Fruit fly (Drosophila melanogaster) whole organism, embryonic: Measurements from ENCODE around the gene CG6481.
A peak's percentile ranks its signal among the peaks of the same experiment; 100 is the strongest.

Source experiments
- Asciz ChIP-seq: fragments of 200-800 bp; sonication (Bioruptor generic); optimal IDR thresholded peaks from 2 replicates; lab custom pipeline; 2017; ENCODE audit warnings: missing biosample characterization, mild to moderate bottlenecking, missing genetic modification characterization, missing genetic modification reagents
- Atf6 ChIP-seq: fragments of 200-800 bp; sonication (Bioruptor generic); IDR thresholded peaks from 2 replicates; pipeline ENCODE4 v1.3.6; 2022; ENCODE audit warnings: missing biosample characterization, missing genetic modification characterization
- Blimp-1 ChIP-seq: fragments of 200-800 bp; sonication (Bioruptor generic); optimal IDR thresholded peaks from 3 replicates; lab custom pipeline; 2018; ENCODE audit warnings: missing biosample characterization, missing genetic modification characterization, mild to moderate bottlenecking, moderate library complexity, missing genetic modification reagents
- CG10462 ChIP-seq: fragments of 200-800 bp; sonication (Bioruptor generic); optimal IDR thresholded peaks from 2 replicates; lab custom pipeline; 2016; ENCODE audit warnings: missing biosample characterization, missing genetic modification characterization
- CG11085 ChIP-seq: fragments of 200-800 bp; sonication (Bioruptor generic); IDR thresholded peaks from 2 replicates; pipeline ENCODE4 v1.3.6; 2022; ENCODE audit warnings: missing biosample characterization, missing genetic modification characterization
- CG11093 ChIP-seq: fragments of 200-800 bp; sonication (Bioruptor generic); IDR thresholded peaks from 3 replicates; pipeline ENCODE4 v1.3.6; 2022; ENCODE audit warnings: missing biosample characterization, missing genetic modification characterization
- CG11247 ChIP-seq: fragments of 200-800 bp; sonication (Bioruptor generic); IDR thresholded peaks from 2 replicates; pipeline ENCODE4 v1.3.6; 2022; ENCODE audit warnings: missing biosample characterization, missing genetic modification characterization
- CG11398 ChIP-seq: fragments of 200-800 bp; sonication (Bioruptor generic); optimal IDR thresholded peaks from 2 replicates; lab custom pipeline; 2016; ENCODE audit warnings: missing biosample characterization, missing genetic modification characterization
- CG13624 ChIP-seq: fragments of 200-800 bp; sonication (Bioruptor generic); optimal IDR thresholded peaks from 2 replicates; lab custom pipeline; 2016; ENCODE audit warnings: missing biosample characterization, missing genetic modification characterization
- CG15479 ChIP-seq: fragments of 200-800 bp; sonication (Bioruptor generic); optimal IDR thresholded peaks from 3 replicates; lab custom pipeline; 2019; ENCODE audit warnings: missing biosample characterization, mild to moderate bottlenecking, missing genetic modification characterization, moderate library complexity
- CG18011 ChIP-seq: fragments of 200-800 bp; sonication (Bioruptor generic); optimal IDR thresholded peaks from 2 replicates; lab custom pipeline; 2017; ENCODE audit warnings: missing biosample characterization, missing genetic modification characterization, mild to moderate bottlenecking, moderate library complexity, missing genotype
- CG18262 ChIP-seq: fragments of 200-800 bp; optimal IDR thresholded peaks from 3 replicates; lab custom pipeline; 2019; ENCODE audit warnings: missing biosample characterization, mild to moderate bottlenecking, missing genetic modification characterization, moderate library complexity
- CG2202 ChIP-seq: fragments of 200-800 bp; sonication (Bioruptor generic); optimal IDR thresholded peaks from 2 replicates; lab custom pipeline; 2018; ENCODE audit warnings: missing biosample characterization, mild to moderate bottlenecking, missing genetic modification characterization
- CG2889 ChIP-seq: fragments of 200-800 bp; sonication (Bioruptor generic); IDR thresholded peaks from 3 replicates; pipeline ENCODE4 v1.3.6; 2022; ENCODE audit warnings: missing biosample characterization, missing genetic modification characterization
- CG31224 ChIP-seq: fragments of 200-800 bp; sonication (Bioruptor generic); IDR thresholded peaks from 2 replicates; pipeline ENCODE4 v1.3.6; 2022; ENCODE audit warnings: missing biosample characterization, missing genetic modification characterization
- CG32772 ChIP-seq: fragments of 200-800 bp; sonication (Bioruptor generic); IDR thresholded peaks from 2 replicates; pipeline ENCODE4 v1.3.6; 2022; ENCODE audit warnings: missing biosample characterization, missing genetic modification characterization
- CG7786 ChIP-seq: fragments of 200-800 bp; sonication (Bioruptor generic); optimal IDR thresholded peaks from 2 replicates; lab custom pipeline; 2016; ENCODE audit warnings: missing biosample characterization, missing genetic modification characterization
- CG9437 ChIP-seq: fragments of 200-800 bp; sonication (Bioruptor generic); optimal IDR thresholded peaks from 2 replicates; lab custom pipeline; 2018; ENCODE audit warnings: missing biosample characterization, mild to moderate bottlenecking, missing genetic modification characterization
- CG9932 ChIP-seq: fragments of 200-800 bp; sonication (Bioruptor generic); IDR thresholded peaks from 2 replicates; pipeline ENCODE4 v1.3.6; 2022; ENCODE audit warnings: missing biosample characterization, missing genetic modification characterization
- CTCF ChIP-seq: fragments of 200-800 bp; sonication (Bioruptor generic); optimal IDR thresholded peaks from 2 replicates; lab custom pipeline; 2017; ENCODE audit warnings: missing biosample characterization, mild to moderate bottlenecking, missing genetic modification characterization, moderate library complexity
- Doc2 ChIP-seq: fragments of 200-800 bp; sonication (Bioruptor generic); IDR thresholded peaks from 2 replicates; pipeline ENCODE4 v1.3.6; 2022; ENCODE audit warnings: missing biosample characterization, missing genetic modification characterization
- Dref ChIP-seq: fragments of 200-800 bp; sonication (Bioruptor generic); IDR thresholded peaks from 2 replicates; pipeline ENCODE4 v1.3.6; 2022; ENCODE audit warnings: missing biosample characterization, missing genetic modification characterization
- HmgD ChIP-seq: fragments of 200-800 bp; sonication (Bioruptor generic); optimal IDR thresholded peaks from 3 replicates; lab custom pipeline; 2016; ENCODE audit warnings: missing biosample characterization, missing genetic modification characterization
- Hmr ChIP-seq: fragments of 200-800 bp; sonication (Bioruptor generic); optimal IDR thresholded peaks from 3 replicates; lab custom pipeline; 2017; ENCODE audit warnings: mild to moderate bottlenecking, missing biosample characterization, missing genetic modification reagents, missing genetic modification characterization
- MESR4 ChIP-seq: fragments of 200-800 bp; sonication (Bioruptor generic); optimal IDR thresholded peaks from 2 replicates; lab custom pipeline; 2018; ENCODE audit warnings: missing biosample characterization, mild to moderate bottlenecking, missing genetic modification characterization, moderate library complexity
- MTF-1 ChIP-seq: fragments of 200-800 bp; sonication (Bioruptor generic); optimal IDR thresholded peaks from 2 replicates; lab custom pipeline; 2018; ENCODE audit warnings: missing biosample characterization, mild to moderate bottlenecking, missing genetic modification characterization, borderline replicate concordance
- Mad ChIP-seq: fragments of 200-800 bp; sonication (Bioruptor generic); optimal IDR thresholded peaks from 2 replicates; lab custom pipeline; 2016; ENCODE audit warnings: missing biosample characterization, missing genetic modification characterization
- NFAT ChIP-seq: fragments of 200-800 bp; sonication (Bioruptor generic); IDR thresholded peaks from 2 replicates; pipeline ENCODE4 v1.3.6; 2022; ENCODE audit warnings: missing biosample characterization, missing genetic modification characterization
- Ssrp ChIP-seq: fragments of 200-800 bp; sonication (Bioruptor generic); optimal IDR thresholded peaks from 2 replicates; lab custom pipeline; 2018; ENCODE audit warnings: missing biosample characterization, mild to moderate bottlenecking, missing genetic modification characterization, moderate library complexity
- TFAM ChIP-seq: fragments of 200-800 bp; sonication (Bioruptor generic); optimal IDR thresholded peaks from 2 replicates; lab custom pipeline; 2017; ENCODE audit warnings: missing biosample characterization, missing genetic modification characterization, inconsistent platforms
- Trl ChIP-seq, 3 experiments: fragments of >200 bp in 2 of 3; fragments of 200-800 bp in 1 of 3; sonication (Bioruptor generic) in 1 of 3; optimal IDR thresholded peaks; 2 replicates in 1 of 3; 3 replicates in 2 of 3; lab custom pipeline; 2016 to 2017; ENCODE audit warnings: missing biosample characterization in 1 of 3, missing genetic modification characterization in 1 of 3
- Usf ChIP-seq: fragments of 200-800 bp; sonication (Bioruptor generic); optimal IDR thresholded peaks from 2 replicates; lab custom pipeline; 2017; ENCODE audit warnings: missing genotype, missing biosample characterization, missing genetic modification characterization
- ab ChIP-seq: fragments of 200-800 bp; sonication (Bioruptor generic); optimal IDR thresholded peaks from 2 replicates; lab custom pipeline; 2016; ENCODE audit warnings: missing biosample characterization, missing genetic modification characterization
- bigmax ChIP-seq: fragments of 200-800 bp; sonication (Bioruptor generic); optimal IDR thresholded peaks from 2 replicates; lab custom pipeline; 2018; ENCODE audit warnings: missing biosample characterization, mild to moderate bottlenecking, missing genetic modification characterization
- bsh ChIP-seq, 2 experiments: fragments of 200-800 bp; sonication (Bioruptor generic); optimal IDR thresholded peaks; 2 replicates each; lab custom pipeline; 2017 to 2018; ENCODE audit warnings: mild to moderate bottlenecking in 2 of 2, missing biosample characterization in 2 of 2, missing genetic modification characterization in 2 of 2, moderate library complexity in 1 of 2
- chn ChIP-seq: fragments of 200-800 bp; sonication (Bioruptor generic); optimal IDR thresholded peaks from 2 replicates; lab custom pipeline; 2016; ENCODE audit warnings: missing biosample characterization, missing genetic modification characterization
- crp ChIP-seq, 2 experiments: fragments of 200-800 bp; sonication (Bioruptor generic); optimal IDR thresholded peaks; 2 replicates in 1 of 2; 3 replicates in 1 of 2; lab custom pipeline; 2017; ENCODE audit warnings: missing biosample characterization in 2 of 2, missing genetic modification characterization in 2 of 2, mild to moderate bottlenecking in 1 of 2, moderate library complexity in 1 of 2
- disco-r ChIP-seq: fragments of 200-800 bp; sonication (Bioruptor generic); optimal IDR thresholded peaks from 2 replicates; lab custom pipeline; 2016; ENCODE audit warnings: missing biosample characterization, missing genetic modification characterization
- emc ChIP-seq: fragments of 200-800 bp; sonication (Bioruptor generic); optimal IDR thresholded peaks from 2 replicates; lab custom pipeline; 2016; ENCODE audit warnings: missing biosample characterization, missing genetic modification characterization
- ems ChIP-seq: fragments of 200-800 bp; sonication (Bioruptor generic); optimal IDR thresholded peaks from 3 replicates; lab custom pipeline; 2016; ENCODE audit warnings: missing biosample characterization, missing genetic modification characterization
- gcm2 ChIP-seq: fragments of 200-800 bp; sonication (Bioruptor generic); optimal IDR thresholded peaks from 2 replicates; lab custom pipeline; 2016; ENCODE audit warnings: missing biosample characterization, missing genetic modification characterization
- gfzf ChIP-seq: fragments of 200-800 bp; sonication (Bioruptor generic); optimal IDR thresholded peaks from 2 replicates; lab custom pipeline; 2016; ENCODE audit warnings: missing biosample characterization, mild to moderate bottlenecking, missing genetic modification characterization, moderate library complexity
- grn ChIP-seq: fragments of 200-800 bp; sonication (Bioruptor generic); optimal IDR thresholded peaks from 3 replicates; lab custom pipeline; 2017; ENCODE audit warnings: missing biosample characterization, missing genetic modification characterization
- hb ChIP-seq: fragments of 200-800 bp; sonication (Bioruptor generic); IDR thresholded peaks from 3 replicates; pipeline ENCODE4 v1.3.6; 2022; ENCODE audit warnings: missing biosample characterization, missing genetic modification characterization; ENCODE audit not compliant: partially characterized antibody
- hkb ChIP-seq, 2 experiments: fragments of 200-800 bp in 1 of 2; fragments of >200 bp in 1 of 2; sonication (Bioruptor generic) in 1 of 2; IDR thresholded peaks in 1 of 2; optimal IDR thresholded peaks in 1 of 2; 2 replicates each; pipeline versions ENCODE4 v1.3.6 to Lab custom; 2017 to 2022; ENCODE audit warnings: missing biosample characterization in 1 of 2, missing genetic modification characterization in 1 of 2
- insv ChIP-seq, 2 experiments: fragments of 200-800 bp; sonication (Bioruptor generic); optimal IDR thresholded peaks; 3 replicates each; lab custom pipeline; 2016 to 2018; ENCODE audit warnings: missing biosample characterization in 2 of 2, missing genetic modification characterization in 2 of 2
- ken ChIP-seq: fragments of 200-800 bp; sonication (Bioruptor generic); IDR thresholded peaks from 3 replicates; pipeline ENCODE4 v1.3.6; 2022; ENCODE audit warnings: missing biosample characterization, missing genetic modification characterization
- lbe ChIP-seq: fragments of 200-800 bp; sonication (Bioruptor generic); optimal IDR thresholded peaks from 2 replicates; lab custom pipeline; 2016; ENCODE audit warnings: missing biosample characterization, mild to moderate bottlenecking, missing genetic modification characterization
- luna ChIP-seq: fragments of 200-800 bp; sonication (Bioruptor generic); optimal IDR thresholded peaks from 2 replicates; lab custom pipeline; 2016; ENCODE audit warnings: missing biosample characterization, missing genetic modification characterization
- tna ChIP-seq: fragments of 200-800 bp; sonication (Bioruptor generic); IDR thresholded peaks from 2 replicates; pipeline ENCODE4 v1.3.6; 2022; ENCODE audit warnings: missing biosample characterization, missing genetic modification characterization; ENCODE audit not compliant: partially characterized antibody
- vfl ChIP-seq: fragments of 200-800 bp; sonication (Bioruptor generic); optimal IDR thresholded peaks from 2 replicates; lab custom pipeline; 2016; ENCODE audit warnings: missing biosample characterization, missing genetic modification characterization

The CG6481 gene

DNA sequence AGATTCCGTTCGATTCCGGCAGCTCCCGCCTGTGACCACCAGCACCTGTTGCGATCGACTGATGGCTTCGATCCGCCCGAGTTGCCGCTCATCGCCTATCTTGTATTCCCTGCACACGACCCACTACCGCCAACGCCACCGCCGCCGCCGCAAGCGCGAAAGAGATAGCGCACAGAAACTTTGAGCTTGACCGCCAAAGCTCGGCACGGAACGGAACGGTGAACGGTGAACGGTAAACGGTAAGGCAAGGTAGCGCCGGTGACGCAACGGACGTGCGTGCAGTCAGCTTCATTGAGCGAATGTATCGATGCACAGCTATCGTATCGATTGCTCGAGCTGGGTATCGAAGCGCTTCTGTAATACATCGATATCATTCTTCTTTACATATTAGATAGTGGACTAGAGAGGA, 10.0 kb downstream of the CG6481 start, which contains the start of gene Ggt-1 (continued):
- TF ChIP-seq NFAT (no peak), hkb (optimal IDR thresholded peaks at IDR 0.05; lab: Kevin White, UChicago) (no peak), hkb (GFP tag; IDR thresholded peaks at IDR 0.05; lab: Robert Waterston, UW) (peak; percentile 25; the same call in 1 of the 2 replicates), CG9437 (GFP tag; lab: Kevin White, UChicago) (no peak), CG18011 (GFP tag; lab: Kevin White, UChicago) (no peak), Atf6 (GFP tag; lab: Robert Waterston, UW) (no peak), ab (GFP tag; lab: Kevin White, UChicago) (no peak), luna (no peak), Asciz (GFP tag; lab: Kevin White, UChicago) (no peak), Trl (optimal IDR thresholded peaks at IDR 0.05; lab: Kevin White, UChicago) (no peak), Trl (GFP tag; optimal IDR thresholded peaks at IDR 0.05; lab: Kevin White, UChicago) (no peak), HmgD (GFP tag; lab: Kevin White, UChicago) (no peak), CG11398 (GFP tag; lab: Kevin White, UChicago) (no peak), Hmr (GFP tag; lab: Kevin White, UChicago) (peak; percentile 44), gfzf (no peak), ems (GFP tag; lab: Kevin White, UChicago) (no peak), lbe (GFP tag; lab: Kevin White, UChicago) (no peak), crp (GFP tag; optimal IDR thresholded peaks at IDR 0.05; lab: Kevin White, UChicago) (no peak), MTF-1 (peak; percentile 100), CG7786 (no peak), CG11085 (GFP tag; lab: Robert Waterston, UW) (no peak), CG9932 (peak; percentile 14; the same call in 1 of the 2 replicates), Mad (no peak), MESR4 (GFP tag; lab: Kevin White, UChicago) (peak; percentile 19), CG31224 (GFP tag; lab: Robert Waterston, UW) (no peak), CG32772 (GFP tag; lab: Robert Waterston, UW) (no peak), tna (GFP tag; lab: Robert Waterston, UW) (peak; percentile 94), insv (GFP tag; optimal IDR thresholded peaks at IDR 0.05; lab: Kevin White, UChicago) (no peak), Ssrp (no peak), Blimp-1 (GFP tag; lab: Kevin White, UChicago) (no peak), bsh (GFP tag; optimal IDR thresholded peaks at IDR 0.05; lab: Kevin White, UChicago) (no peak), bigmax (no peak), vfl (no peak), CG2202 (tag; lab: Kevin White, UChicago) (no peak), hb (peak; percentile 94), emc (GFP tag; lab: Kevin White, UChicago) (no peak), disco-r (no peak), CG10462 (GFP tag; lab: Kevin White, UChicago) (no peak), CG15479 (GFP tag; lab: Kevin White, UChicago) (no peak), TFAM (GFP tag; lab: Kevin White, UChicago) (no peak), grn (GFP tag; lab: Kevin White, UChicago) (no peak), Dref (peak; percentile 81), ken (GFP tag; lab: Robert Waterston, UW) (no peak), CTCF (GFP tag; lab: Kevin White, UChicago) (peak; percentile 47), CG11093 (GFP tag; lab: Robert Waterston, UW) (no peak), Doc2 (GFP tag; lab: Robert Waterston, UW) (no peak), gcm2 (peak; percentile 34), CG2889 (no peak), chn (GFP tag; lab: Kevin White, UChicago) (peak; percentile 1), Usf (GFP tag; lab: Kevin White, UChicago) (no peak), CG18262 (no peak), CG13624 (GFP tag; lab: Kevin White, UChicago) (no peak), CG11247 (GFP tag; lab: Robert Waterston, UW) (no peak)
